Fruit fly (Drosophila melanogaster) whole organism, adult: Measurements from ENCODE around the gene RpS19b.

Experiments
- CG33017 ChIP-seq: fragments of 200-800 bp; sonication (Bioruptor generic); optimal IDR thresholded peaks from 2 replicates; lab custom pipeline; 2018; ENCODE audit warnings: missing biosample characterization, mild to moderate bottlenecking, missing genetic modification characterization, moderate library complexity
- CG7101 ChIP-seq: fragments of 200-800 bp; sonication (Bioruptor generic); optimal IDR thresholded peaks from 2 replicates; lab custom pipeline; 2018; ENCODE audit warnings: missing biosample characterization, mild to moderate bottlenecking, missing genetic modification characterization, moderate library complexity
- Clk ChIP-seq: fragments of 200-800 bp; sonication (Bioruptor generic); optimal IDR thresholded peaks from 2 replicates; lab custom pipeline; 2017; ENCODE audit warnings: missing biosample characterization, missing genetic modification characterization
- cnc ChIP-seq, 2 experiments: fragments of >200 bp; optimal IDR thresholded peaks; 2 replicates each; lab custom pipeline; 2017
- pad ChIP-seq: fragments of 200-800 bp; sonication (Bioruptor generic); optimal IDR thresholded peaks from 3 replicates; lab custom pipeline; 2017; ENCODE audit warnings: missing biosample characterization, missing genetic modification characterization, mild to moderate bottlenecking, moderate library complexity, missing genetic modification reagents

dm6 chr3R:23893460-23893859, 39.9 kb downstream of the RpS19b start, which contains the start of gene tbrd-1:
- TF ChIP-seq CG7101 (tag; lab: Kevin White, UChicago) (no peak), CG33017 (tag; lab: Kevin White, UChicago) (no peak), cnc (optimal IDR thresholded peaks at IDR 0.05; lab: Kevin White, UChicago) (no peak), Clk (GFP tag; lab: Kevin White, UChicago) (no peak), pad (GFP tag; lab: Kevin White, UChicago) (no peak)
